Worm (Caenorhabditis elegans) whole organism, young adult: ENCODE measurements around the gene F45B8.5.
A peak's percentile ranks its signal among the peaks of the same experiment; 100 is the strongest.

Experiments used
- B0261.1 ChIP-seq: sonication (generic microtip); optimal IDR thresholded peaks from 2 replicates; lab custom pipeline; 2016; ENCODE audit warnings: mild to moderate bottlenecking, missing genetic modification characterization, moderate library complexity, missing compliant biosample characterization
- D2030.7 ChIP-seq: fragments of 200-800 bp; sonication (Bioruptor generic); IDR thresholded peaks from 2 replicates; pipeline ENCODE4 v1.3.6; 2022; ENCODE audit warnings: missing genetic modification reagents, missing genetic modification characterization, missing compliant biosample characterization
- F10E7.11 ChIP-seq: sonication (generic microtip); optimal IDR thresholded peaks from 2 replicates; lab custom pipeline; 2017; ENCODE audit warnings: mild to moderate bottlenecking, missing genetic modification characterization, moderate library complexity, missing compliant biosample characterization
- F37B4.10 ChIP-seq: fragments of 200-800 bp; sonication (Bioruptor generic); IDR thresholded peaks from 2 replicates; pipeline ENCODE4 v1.3.6; 2022; ENCODE audit warnings: missing genetic modification characterization, missing compliant biosample characterization
- F39B2.1 ChIP-seq: fragments of 200-800 bp; sonication (Bioruptor generic); IDR thresholded peaks from 2 replicates; pipeline ENCODE4 v1.3.6; 2022; ENCODE audit warnings: missing genetic modification reagents, missing genetic modification characterization, missing compliant biosample characterization
- F57A8.1 ChIP-seq: fragments of 200-800 bp; sonication (Bioruptor generic); optimal IDR thresholded peaks from 2 replicates; lab custom pipeline; 2018; ENCODE audit warnings: mild to moderate bottlenecking, missing genetic modification characterization, moderate library complexity, missing compliant biosample characterization
- K11D2.4 ChIP-seq: fragments of 200-800 bp; sonication (Bioruptor generic); IDR thresholded peaks from 2 replicates; pipeline ENCODE4 v1.3.6; 2022; ENCODE audit warnings: missing genetic modification reagents, missing genetic modification characterization, missing compliant biosample characterization
- K12H6.12 ChIP-seq: fragments of 200-800 bp; sonication (Bioruptor generic); optimal IDR thresholded peaks from 2 replicates; lab custom pipeline; 2018; ENCODE audit warnings: mild to moderate bottlenecking, missing genetic modification characterization, missing compliant biosample characterization
- Y53F4B.3 ChIP-seq: fragments of 200-800 bp; sonication (Bioruptor generic); IDR thresholded peaks from 2 replicates; pipeline ENCODE4 v1.3.6; 2022; ENCODE audit warnings: missing genetic modification reagents, missing genetic modification characterization, missing compliant biosample characterization
- Y79H2A.3 ChIP-seq: fragments of 200-800 bp; sonication (Bioruptor generic); conservative IDR thresholded peaks from 2 replicates; pipeline ENCODE4 v1.3.6; 2022; ENCODE audit warnings: missing genetic modification reagents, missing genetic modification characterization, missing compliant biosample characterization
- ZK185.1 ChIP-seq: sonication (generic microtip); optimal IDR thresholded peaks from 2 replicates; lab custom pipeline; 2016; ENCODE audit warnings: mild to moderate bottlenecking, missing genetic modification characterization, missing compliant biosample characterization; ENCODE audit not compliant: poor library complexity, severe bottlenecking
- aptf-2 ChIP-seq: fragments of 200-800 bp; sonication (Bioruptor generic); conservative IDR thresholded peaks from 2 replicates; pipeline ENCODE4 v1.3.6; 2022; ENCODE audit warnings: missing genetic modification reagents, missing genetic modification characterization, missing compliant biosample characterization
- aptf-3 ChIP-seq: fragments of 200-800 bp; sonication (Bioruptor generic); IDR thresholded peaks from 2 replicates; pipeline ENCODE4 v1.3.6; 2022; ENCODE audit warnings: missing genetic modification characterization, missing compliant biosample characterization
- atf-7 ChIP-seq: sonication (generic microtip); optimal IDR thresholded peaks from 2 replicates; lab custom pipeline; 2017; ENCODE audit warnings: mild to moderate bottlenecking, missing genetic modification characterization, missing compliant biosample characterization
- athp-1 ChIP-seq: sonication (generic microtip); optimal IDR thresholded peaks from 2 replicates; lab custom pipeline; 2017; ENCODE audit warnings: mild to moderate bottlenecking, missing genetic modification characterization, missing compliant biosample characterization
- attf-5 ChIP-seq: fragments of 200-800 bp; sonication (Bioruptor generic); optimal IDR thresholded peaks from 2 replicates; lab custom pipeline; 2018; ENCODE audit warnings: mild to moderate bottlenecking, missing genetic modification characterization, missing compliant biosample characterization
- ccch-3 ChIP-seq: fragments of 200-800 bp; sonication (Bioruptor generic); optimal IDR thresholded peaks from 2 replicates; lab custom pipeline; 2018; ENCODE audit warnings: mild to moderate bottlenecking, missing genetic modification characterization, missing compliant biosample characterization
- cebp-1 ChIP-seq, 2 experiments: fragments of 200-800 bp in 1 of 2; sonication (Bioruptor generic) in 1 of 2; sonication (generic microtip) in 1 of 2; IDR thresholded peaks in 1 of 2; optimal IDR thresholded peaks in 1 of 2; 2 replicates each; pipeline versions ENCODE4 v1.3.6 to Lab custom; 2017 to 2022; ENCODE audit warnings: missing compliant biosample characterization in 2 of 2, missing genetic modification characterization in 2 of 2, mild to moderate bottlenecking in 1 of 2, missing genetic modification reagents in 1 of 2, moderate library complexity in 1 of 2
- ceh-79 ChIP-seq: sonication (generic microtip); optimal IDR thresholded peaks from 2 replicates; lab custom pipeline; 2017; ENCODE audit warnings: mild to moderate bottlenecking, missing genetic modification characterization, missing compliant biosample characterization
- ceh-91 ChIP-seq: fragments of 200-800 bp; sonication (Bioruptor generic); IDR thresholded peaks from 2 replicates; pipeline ENCODE4 v1.3.6; 2022; ENCODE audit warnings: missing genetic modification reagents, missing genetic modification characterization, missing compliant biosample characterization
- dox-1 ChIP-seq: fragments of 200-800 bp; sonication (Bioruptor generic); IDR thresholded peaks from 2 replicates; pipeline ENCODE4 v1.3.6; 2022; ENCODE audit warnings: missing genetic modification reagents, missing genetic modification characterization, missing compliant biosample characterization
- dpl-1 ChIP-seq: fragments of 150-350 bp; optimal IDR thresholded peaks from 2 replicates; lab custom pipeline; 2014; ENCODE audit warnings: missing biosample characterization, missing genetic modification reagents, missing genetic modification characterization
- efl-1 ChIP-seq: fragments of 150-350 bp; optimal IDR thresholded peaks from 2 replicates; lab custom pipeline; 2014; ENCODE audit warnings: missing biosample characterization, missing genetic modification reagents, missing genetic modification characterization
- egl-18 ChIP-seq: fragments of 200-800 bp; sonication (Bioruptor generic); IDR thresholded peaks from 2 replicates; pipeline ENCODE4 v1.3.6; 2022; ENCODE audit warnings: missing genetic modification reagents, missing genetic modification characterization, missing compliant biosample characterization
- him-1 ChIP-seq: sonication (generic microtip); optimal IDR thresholded peaks from 2 replicates; lab custom pipeline; 2016; ENCODE audit warnings: missing genotype, missing genetic modification reagents, missing genetic modification characterization, missing compliant biosample characterization
- hmg-1.2 ChIP-seq: fragments of 200-800 bp; sonication (Bioruptor generic); IDR thresholded peaks from 2 replicates; pipeline ENCODE4 v1.3.6; 2022; ENCODE audit warnings: missing genetic modification reagents, missing genetic modification characterization, missing compliant biosample characterization
- let-526 ChIP-seq: fragments of 200-800 bp; sonication (Bioruptor generic); IDR thresholded peaks from 2 replicates; pipeline ENCODE4 v1.3.6; 2022; ENCODE audit warnings: missing genetic modification reagents, missing genetic modification characterization, missing compliant biosample characterization
- let-607 ChIP-seq, 2 experiments: fragments of 200-800 bp in 1 of 2; sonication (Bioruptor generic) in 1 of 2; sonication (generic microtip) in 1 of 2; optimal IDR thresholded peaks; 2 replicates each; lab custom pipeline; 2016 to 2018; ENCODE audit warnings: mild to moderate bottlenecking in 2 of 2, missing compliant biosample characterization in 2 of 2, missing genetic modification characterization in 2 of 2, moderate library complexity in 2 of 2, missing genotype in 1 of 2
- lin-40 ChIP-seq: sonication (generic microtip); optimal IDR thresholded peaks from 2 replicates; lab custom pipeline; 2016; ENCODE audit warnings: missing genetic modification characterization, mild to moderate bottlenecking, missing compliant biosample characterization, missing genotype, missing genetic modification reagents
- madf-10 ChIP-seq: sonication (generic microtip); optimal IDR thresholded peaks from 2 replicates; lab custom pipeline; 2016; ENCODE audit warnings: mild to moderate bottlenecking, missing genetic modification characterization, missing compliant biosample characterization
- madf-3 ChIP-seq: fragments of 200-800 bp; sonication (Bioruptor generic); IDR thresholded peaks from 2 replicates; pipeline ENCODE4 v1.3.6; 2022; ENCODE audit warnings: missing genetic modification reagents, missing genetic modification characterization, missing compliant biosample characterization
- mcd-1 ChIP-seq: fragments of 200-800 bp; sonication (Bioruptor generic); IDR thresholded peaks from 2 replicates; pipeline ENCODE4 v1.3.6; 2022; ENCODE audit warnings: missing genetic modification reagents, missing genetic modification characterization, missing compliant biosample characterization
- mel-28 ChIP-seq: sonication (generic microtip); optimal IDR thresholded peaks from 2 replicates; lab custom pipeline; 2016; ENCODE audit warnings: borderline replicate concordance, mild to moderate bottlenecking, missing genetic modification characterization, missing compliant biosample characterization
- mes-4 ChIP-seq: sonication (generic microtip); optimal IDR thresholded peaks from 2 replicates; lab custom pipeline; 2016; ENCODE audit warnings: missing genotype, missing genetic modification characterization, missing compliant biosample characterization
- nfya-2 ChIP-seq: fragments of 200-800 bp; sonication (Bioruptor generic); IDR thresholded peaks from 2 replicates; pipeline ENCODE4 v1.3.6; 2022; ENCODE audit warnings: missing genetic modification reagents, missing genetic modification characterization, missing compliant biosample characterization
- pbrm-1 ChIP-seq: fragments of 200-800 bp; sonication (Bioruptor generic); IDR thresholded peaks from 2 replicates; pipeline ENCODE4 v1.3.6; 2022; ENCODE audit warnings: missing genetic modification reagents, missing genetic modification characterization, missing compliant biosample characterization
- pha-4 ChIP-seq: fragments of 150-350 bp; sonication (generic microtip); optimal IDR thresholded peaks from 2 replicates; lab custom pipeline; 2014; ENCODE audit warnings: missing biosample characterization, missing genetic modification reagents, missing genetic modification characterization
- repo-1 ChIP-seq: sonication (generic microtip); optimal IDR thresholded peaks from 2 replicates; lab custom pipeline; 2017; ENCODE audit warnings: mild to moderate bottlenecking, missing genetic modification characterization, missing compliant biosample characterization
- snpc-1.3 ChIP-seq: sonication (generic microtip); optimal IDR thresholded peaks from 2 replicates; lab custom pipeline; 2017; ENCODE audit warnings: missing genetic modification characterization, mild to moderate bottlenecking, missing compliant biosample characterization, antibody characterized with exemption, moderate library complexity, missing genotype, missing genetic modification reagents; ENCODE audit not compliant: insufficient read depth
- sptf-2 ChIP-seq: fragments of 200-800 bp; sonication (Bioruptor generic); optimal IDR thresholded peaks from 2 replicates; lab custom pipeline; 2018; ENCODE audit warnings: mild to moderate bottlenecking, missing genetic modification characterization, missing compliant biosample characterization
- tbp1 ChIP-seq: fragments of 200-800 bp; sonication (Bioruptor generic); optimal IDR thresholded peaks from 2 replicates; lab custom pipeline; 2018; ENCODE audit warnings: mild to moderate bottlenecking, missing genetic modification characterization, missing compliant biosample characterization
- tlf-1 ChIP-seq: fragments of 200-800 bp; sonication (Bioruptor generic); optimal IDR thresholded peaks from 2 replicates; lab custom pipeline; 2018; ENCODE audit warnings: mild to moderate bottlenecking, missing genetic modification characterization, missing compliant biosample characterization
- ztf-22 ChIP-seq: fragments of 200-800 bp; sonication (Bioruptor generic); optimal IDR thresholded peaks from 2 replicates; lab custom pipeline; 2018; ENCODE audit warnings: mild to moderate bottlenecking, missing genetic modification characterization, moderate library complexity, missing compliant biosample characterization
- ztf-26 ChIP-seq: sonication (generic microtip); optimal IDR thresholded peaks from 2 replicates; lab custom pipeline; 2017; ENCODE audit warnings: missing genetic modification characterization, missing compliant biosample characterization
- ztf-3 ChIP-seq: fragments of 200-800 bp; sonication (Bioruptor generic); optimal IDR thresholded peaks from 2 replicates; lab custom pipeline; 2018; ENCODE audit warnings: mild to moderate bottlenecking, missing genetic modification characterization, missing compliant biosample characterization

F45B8.5 gene

ce11 chrX:14946217-14946463 is 19.7 kb upstream of the F45B8.5 start, which contains the start of gene mrp-5:
Gene mrp-5 (minus strand): TSS chrX:14946317.
- TF ChIP-seq D2030.7 = no peak
- no peak for TF ChIP-seq repo-1 (tag; lab: Kevin White, UChicago)
- no peak for TF ChIP-seq ztf-26 (tag; lab: Kevin White, UChicago)
- TF ChIP-seq pbrm-1 (GFP tag; lab: Robert Waterston, UW) = no peak

DNA sequence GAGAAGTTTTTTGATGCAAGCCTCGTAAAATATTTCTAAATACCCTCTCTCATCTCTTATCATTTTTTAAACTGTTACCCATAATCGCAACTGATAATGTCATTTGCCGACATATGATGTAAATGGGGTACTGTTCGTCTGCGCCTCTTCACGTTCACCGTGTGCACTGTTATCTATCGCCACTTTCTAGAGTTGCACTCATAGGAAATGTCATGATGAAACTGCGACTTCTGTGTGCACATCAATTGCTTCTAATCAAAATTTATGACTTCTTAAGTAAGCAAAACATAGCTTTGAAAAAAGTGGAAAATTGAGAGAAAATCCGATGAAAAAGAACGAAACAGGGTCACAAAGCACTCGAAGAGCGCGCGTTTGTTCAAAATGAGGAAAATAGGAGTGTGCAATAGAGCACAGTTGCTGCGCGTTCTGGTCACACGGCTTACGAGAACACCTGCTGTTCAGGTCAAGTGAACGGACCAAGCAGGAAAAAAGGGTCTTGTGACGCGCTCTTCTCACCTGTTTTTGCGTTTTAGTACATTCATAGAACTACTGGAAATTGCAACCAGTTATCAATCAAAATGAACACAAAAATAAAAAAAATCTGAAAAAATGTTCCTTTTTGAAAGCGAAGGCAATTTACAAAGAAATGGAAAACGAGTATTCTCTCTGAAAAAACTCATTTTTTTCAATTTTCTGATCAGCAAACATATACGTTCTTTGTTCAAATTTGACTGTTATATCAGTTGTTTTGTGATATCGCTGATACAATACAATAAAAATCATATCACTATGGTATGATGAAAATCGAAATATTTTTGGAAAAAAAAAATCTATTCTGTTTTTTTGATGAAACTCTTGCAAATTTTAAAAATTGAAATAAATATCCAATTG is 19.2 kb upstream of the F45B8.5 start:
- TF ChIP-seq F57A8.1 (GFP tag; lab: Kevin White, UChicago) (no peak), atf-7 (no peak), F37B4.10 (GFP tag; lab: Robert Waterston, UW) (no peak), sptf-2 (peak; percentile 31), ccch-3 (GFP tag; lab: Kevin White, UChicago) (no peak), pha-4 (tag; lab: Kevin White, UChicago) (no peak), ztf-3 (no peak), ceh-79 (tag; lab: Kevin White, UChicago) (no peak), cebp-1 (GFP tag; IDR thresholded peaks at IDR 0.05; lab: Robert Waterston, UW) (no peak), cebp-1 (tag; optimal IDR thresholded peaks at IDR 0.05; lab: Kevin White, UChicago) (peak; percentile 59), B0261.1 (tag; lab: Kevin White, UChicago) (no peak), madf-3 (GFP tag; lab: Robert Waterston, UW) (no peak), egl-18 (GFP tag; lab: Robert Waterston, UW) (no peak), Y79H2A.3 (GFP tag; lab: Robert Waterston, UW) (no peak), attf-5 (GFP tag; lab: Kevin White, UChicago) (peak; percentile 32), efl-1 (GFP tag; lab: Kevin White, UChicago) (no peak), mcd-1 (GFP tag; lab: Robert Waterston, UW) (peak; percentile 75), athp-1 (tag; lab: Kevin White, UChicago) (no peak), aptf-2 (no peak), F39B2.1 (GFP tag; lab: Robert Waterston, UW) (no peak), ztf-22 (GFP tag; lab: Kevin White, UChicago) (peak; percentile 49), nfya-2 (GFP tag; lab: Robert Waterston, UW) (no peak), mel-28 (no peak), K11D2.4 (GFP tag; lab: Robert Waterston, UW) (0 out of 2 replicates have a peak, but pooled peaks have one; percentile 16), ceh-91 (GFP tag; lab: Robert Waterston, UW) (no peak), dox-1 (peak; percentile 51), ZK185.1 (no peak), tbp1 (GFP tag; lab: Kevin White, UChicago) (no peak), hmg-1.2 (peak; percentile 58; the same call in 1 of the 2 replicates), dpl-1 (GFP tag; lab: Kevin White, UChicago) (no peak), K12H6.12 (no peak), mes-4 (tag; lab: Kevin White, UChicago) (no peak), lin-40 (tag; lab: Kevin White, UChicago) (no peak), snpc-1.3 (tag; lab: Kevin White, UChicago) (no peak), madf-10 (tag; lab: Kevin White, UChicago) (no peak), Y53F4B.3 (GFP tag; lab: Robert Waterston, UW) (no peak), F10E7.11 (tag; lab: Kevin White, UChicago) (no peak), aptf-3 (GFP tag; lab: Robert Waterston, UW) (no peak), let-607 (tag; optimal IDR thresholded peaks at IDR 0.05; lab: Kevin White, UChicago) (peak; percentile 47 to 51), him-1 (tag; lab: Kevin White, UChicago) (no peak), let-526 (GFP tag; lab: Robert Waterston, UW) (0 out of 2 replicates have a peak, but pooled peaks have one; percentile 38), tlf-1 (GFP tag; lab: Kevin White, UChicago) (no peak)
